Fruit fly (Drosophila melanogaster) whole organism, embryonic: ENCODE measurements around the gene Catsup.

ENCODE experiments used
- Aef1 ChIP-seq: fragments of 200-800 bp; sonication (Bioruptor generic); IDR thresholded peaks from 3 replicates; pipeline ENCODE4 v1.3.6; 2022; ENCODE audit warnings: missing biosample characterization, missing genetic modification characterization
- Atf-2 ChIP-seq: fragments of 200-800 bp; sonication (Bioruptor generic); optimal IDR thresholded peaks from 2 replicates; lab custom pipeline; 2016; ENCODE audit warnings: missing biosample characterization, missing genetic modification characterization
- CG10543 ChIP-seq: fragments of 200-800 bp; sonication (Bioruptor generic); optimal IDR thresholded peaks from 3 replicates; lab custom pipeline; 2017; ENCODE audit warnings: missing biosample characterization, mild to moderate bottlenecking, missing genetic modification characterization, moderate library complexity
- CG11247 ChIP-seq: fragments of 200-800 bp; sonication (Bioruptor generic); IDR thresholded peaks from 2 replicates; pipeline ENCODE4 v1.3.6; 2022; ENCODE audit warnings: missing biosample characterization, missing genetic modification characterization
- CG13296 ChIP-seq: fragments of 200-800 bp; sonication (Bioruptor generic); optimal IDR thresholded peaks from 3 replicates; lab custom pipeline; 2018; ENCODE audit warnings: missing biosample characterization, mild to moderate bottlenecking, missing genetic modification characterization
- CG13424 ChIP-seq: fragments of 200-800 bp; sonication (Bioruptor generic); optimal IDR thresholded peaks from 2 replicates; lab custom pipeline; 2019; ENCODE audit warnings: missing biosample characterization, mild to moderate bottlenecking, missing genetic modification characterization, moderate library complexity
- CG1602 ChIP-seq: fragments of 200-800 bp; sonication (Bioruptor generic); optimal IDR thresholded peaks from 3 replicates; lab custom pipeline; 2016; ENCODE audit warnings: missing biosample characterization, missing genetic modification characterization
- CG17385 ChIP-seq: fragments of 200-800 bp; sonication (Bioruptor generic); optimal IDR thresholded peaks from 3 replicates; lab custom pipeline; 2018; ENCODE audit warnings: missing biosample characterization, mild to moderate bottlenecking, missing genetic modification characterization
- CG17829 ChIP-seq: fragments of 200-800 bp; optimal IDR thresholded peaks from 2 replicates; lab custom pipeline; 2019; ENCODE audit warnings: missing biosample characterization, mild to moderate bottlenecking, missing genetic modification characterization, moderate library complexity
- CG17912 ChIP-seq: fragments of 200-800 bp; sonication (Bioruptor generic); optimal IDR thresholded peaks from 2 replicates; lab custom pipeline; 2018; ENCODE audit warnings: missing biosample characterization, mild to moderate bottlenecking, missing genetic modification characterization
- CG18599 ChIP-seq: fragments of 200-800 bp; sonication (Bioruptor generic); optimal IDR thresholded peaks from 3 replicates; lab custom pipeline; 2017; ENCODE audit warnings: missing biosample characterization, missing genetic modification characterization, mild to moderate bottlenecking, moderate library complexity, missing genetic modification reagents
- CG30431 ChIP-seq: fragments of 200-800 bp; sonication (Bioruptor generic); optimal IDR thresholded peaks from 2 replicates; lab custom pipeline; 2017; ENCODE audit warnings: missing biosample characterization, missing genetic modification characterization
- CG3065 ChIP-seq: fragments of 200-800 bp; sonication (Bioruptor generic); optimal IDR thresholded peaks from 2 replicates; lab custom pipeline; 2016; ENCODE audit warnings: missing biosample characterization, missing genetic modification characterization
- CG5180 ChIP-seq: fragments of 200-800 bp; sonication (Bioruptor generic); optimal IDR thresholded peaks from 3 replicates; lab custom pipeline; 2017; ENCODE audit warnings: missing biosample characterization, missing genetic modification characterization, mild to moderate bottlenecking, moderate library complexity, missing genetic modification reagents
- CG6272 ChIP-seq: fragments of 200-800 bp; sonication (Bioruptor generic); IDR thresholded peaks from 2 replicates; pipeline ENCODE4 v1.3.6; 2022; ENCODE audit warnings: missing biosample characterization, missing genetic modification characterization
- CG6654 ChIP-seq: fragments of 200-800 bp; sonication (Bioruptor generic); optimal IDR thresholded peaks from 2 replicates; lab custom pipeline; 2017; ENCODE audit warnings: missing biosample characterization, mild to moderate bottlenecking, missing genetic modification characterization
- CG8388 ChIP-seq: fragments of 200-800 bp; sonication (Bioruptor generic); optimal IDR thresholded peaks from 2 replicates; lab custom pipeline; 2019; ENCODE audit warnings: missing biosample characterization, mild to moderate bottlenecking, missing genetic modification characterization, moderate library complexity
- CG8765 ChIP-seq: fragments of 200-800 bp; sonication (Bioruptor generic); IDR thresholded peaks from 2 replicates; pipeline ENCODE4 v1.3.6; 2022; ENCODE audit warnings: missing biosample characterization, missing genetic modification characterization
- CG9609 ChIP-seq: fragments of 200-800 bp; sonication (Bioruptor generic); optimal IDR thresholded peaks from 3 replicates; lab custom pipeline; 2016; ENCODE audit warnings: missing biosample characterization, missing genetic modification characterization
- Dip3 ChIP-seq: fragments of 200-800 bp; sonication (Bioruptor generic); optimal IDR thresholded peaks from 3 replicates; lab custom pipeline; 2016; ENCODE audit warnings: missing biosample characterization, missing genetic modification characterization
- H2.0 ChIP-seq: fragments of 200-800 bp; sonication (Bioruptor generic); IDR thresholded peaks from 2 replicates; pipeline ENCODE4 v1.3.6; 2022; ENCODE audit warnings: missing biosample characterization, missing genetic modification characterization
- HLH4C ChIP-seq: fragments of 200-800 bp; sonication (Bioruptor generic); IDR thresholded peaks from 3 replicates; pipeline ENCODE4 v1.3.6; 2022; ENCODE audit warnings: missing biosample characterization, missing genetic modification characterization; ENCODE audit not compliant: partially characterized antibody
- Jarid2 ChIP-seq: fragments of 200-800 bp; sonication (Bioruptor generic); optimal IDR thresholded peaks from 3 replicates; lab custom pipeline; 2017; ENCODE audit warnings: mild to moderate bottlenecking, missing biosample characterization, missing genetic modification reagents, missing genetic modification characterization
- Lhr ChIP-seq: fragments of 200-800 bp; sonication (Bioruptor generic); optimal IDR thresholded peaks from 3 replicates; lab custom pipeline; 2017; ENCODE audit warnings: mild to moderate bottlenecking, missing biosample characterization, missing genetic modification reagents, missing genetic modification characterization
- MBD-R2 ChIP-seq: fragments of 200-800 bp; sonication (Bioruptor generic); IDR thresholded peaks from 2 replicates; pipeline ENCODE4 v1.3.6; 2022; ENCODE audit warnings: missing biosample characterization, missing genetic modification characterization
- Mad ChIP-seq: fragments of 200-800 bp; sonication (Bioruptor generic); optimal IDR thresholded peaks from 2 replicates; lab custom pipeline; 2016; ENCODE audit warnings: missing biosample characterization, missing genetic modification characterization
- NC2α ChIP-seq: fragments of 200-800 bp; sonication (Bioruptor generic); optimal IDR thresholded peaks from 2 replicates; lab custom pipeline; 2016; ENCODE audit warnings: missing biosample characterization, missing genetic modification characterization
- Oaz ChIP-seq: fragments of 200-800 bp; sonication (Bioruptor generic); IDR thresholded peaks from 2 replicates; pipeline ENCODE4 v1.3.6; 2022; ENCODE audit warnings: missing biosample characterization, missing genetic modification characterization
- Sry-β ChIP-seq: fragments of 200-800 bp; sonication (Bioruptor generic); optimal IDR thresholded peaks from 2 replicates; lab custom pipeline; 2018; ENCODE audit warnings: missing biosample characterization, mild to moderate bottlenecking, missing genetic modification characterization, moderate library complexity
- Trl ChIP-seq, 3 experiments: fragments of >200 bp in 2 of 3; fragments of 200-800 bp in 1 of 3; sonication (Bioruptor generic) in 1 of 3; optimal IDR thresholded peaks; 2 replicates in 1 of 3; 3 replicates in 2 of 3; lab custom pipeline; 2016 to 2017; ENCODE audit warnings: missing biosample characterization in 1 of 3, missing genetic modification characterization in 1 of 3
- Vsx1 ChIP-seq: fragments of 200-800 bp; sonication (Bioruptor generic); optimal IDR thresholded peaks from 2 replicates; lab custom pipeline; 2017; ENCODE audit warnings: missing biosample characterization, mild to moderate bottlenecking, missing genetic modification characterization, missing genetic modification reagents
- ap ChIP-seq: fragments of 200-800 bp; sonication (Bioruptor generic); IDR thresholded peaks from 2 replicates; pipeline ENCODE4 v1.3.6; 2022; ENCODE audit warnings: missing biosample characterization, missing genetic modification characterization
- ara ChIP-seq: fragments of 200-800 bp; sonication (Bioruptor generic); IDR thresholded peaks from 2 replicates; pipeline ENCODE4 v1.3.6; 2022; ENCODE audit warnings: missing biosample characterization, missing genetic modification characterization
- az2 ChIP-seq: fragments of 200-800 bp; sonication (Bioruptor generic); optimal IDR thresholded peaks from 3 replicates; lab custom pipeline; 2016; ENCODE audit warnings: missing biosample characterization, missing genetic modification characterization
- bab2 ChIP-seq: fragments of 200-800 bp; sonication (Bioruptor generic); optimal IDR thresholded peaks from 2 replicates; lab custom pipeline; 2016; ENCODE audit warnings: missing biosample characterization, missing genetic modification characterization
- cad ChIP-seq: fragments of >200 bp; optimal IDR thresholded peaks from 2 replicates; lab custom pipeline; 2017; ENCODE audit warnings: missing biosample characterization, missing genetic modification characterization
- chif ChIP-seq, 2 experiments: fragments of 200-800 bp; sonication (Bioruptor generic); optimal IDR thresholded peaks; 3 replicates each; lab custom pipeline; 2016; ENCODE audit warnings: missing biosample characterization in 2 of 2, missing genetic modification characterization in 2 of 2
- dm ChIP-seq: fragments of 200-800 bp; sonication (Bioruptor generic); optimal IDR thresholded peaks from 3 replicates; lab custom pipeline; 2016; ENCODE audit warnings: missing biosample characterization, missing genetic modification characterization
- eve ChIP-seq, 2 experiments: fragments of >200 bp; optimal IDR thresholded peaks; 2 replicates each; lab custom pipeline; 2017; ENCODE audit warnings: missing biosample characterization in 2 of 2, missing genetic modification characterization in 2 of 2
- exex ChIP-seq: fragments of 200-800 bp; sonication (Bioruptor generic); optimal IDR thresholded peaks from 4 replicates; lab custom pipeline; 2018; ENCODE audit warnings: missing biosample characterization, mild to moderate bottlenecking, missing genetic modification characterization, moderate library complexity
- fd96Cb ChIP-seq: fragments of 200-800 bp; sonication (Bioruptor generic); optimal IDR thresholded peaks from 2 replicates; lab custom pipeline; 2018; ENCODE audit warnings: missing biosample characterization, mild to moderate bottlenecking, missing genetic modification characterization, moderate library complexity
- ftz-f1 ChIP-seq: fragments of 200-800 bp; sonication (Bioruptor generic); optimal IDR thresholded peaks from 2 replicates; lab custom pipeline; 2016; ENCODE audit warnings: missing biosample characterization, missing genetic modification characterization
- gsb ChIP-seq: fragments of 200-800 bp; sonication (Bioruptor generic); IDR thresholded peaks from 2 replicates; pipeline ENCODE4 v1.3.6; 2022; ENCODE audit warnings: missing biosample characterization, missing genetic modification characterization
- nerfin-2 ChIP-seq: fragments of 200-800 bp; sonication (Bioruptor generic); IDR thresholded peaks from 2 replicates; pipeline ENCODE4 v1.3.6; 2022; ENCODE audit warnings: missing biosample characterization, missing genetic modification characterization; ENCODE audit not compliant: partially characterized antibody
- rib ChIP-seq: fragments of 200-800 bp; sonication (Bioruptor generic); IDR thresholded peaks from 2 replicates; pipeline ENCODE4 v1.3.6; 2022; ENCODE audit warnings: missing biosample characterization, missing genetic modification characterization
- sim ChIP-seq: fragments of 200-800 bp; sonication (Bioruptor generic); IDR thresholded peaks from 2 replicates; pipeline ENCODE4 v1.3.6; 2022; ENCODE audit warnings: missing biosample characterization, missing genetic modification characterization
- toy ChIP-seq: fragments of 200-800 bp; sonication (Bioruptor generic); IDR thresholded peaks from 2 replicates; pipeline ENCODE4 v1.3.6; 2022; ENCODE audit warnings: missing biosample characterization, missing genetic modification characterization
- wdn ChIP-seq: fragments of 200-800 bp; sonication (Bioruptor generic); IDR thresholded peaks from 2 replicates; pipeline ENCODE4 v1.3.6; 2022; ENCODE audit warnings: missing biosample characterization, missing genetic modification characterization
- wor ChIP-seq: fragments of 200-800 bp; sonication (Bioruptor generic); IDR thresholded peaks from 2 replicates; pipeline ENCODE4 v1.3.6; 2022; ENCODE audit warnings: missing biosample characterization, missing genetic modification characterization

Catsup gene

dm6 chr2L:19011895-19012645 is 29.6 kb upstream of the Catsup start (continued):
- peak; percentile 67 for TF ChIP-seq CG17829 (tag; lab: Kevin White, UChicago)
- TF ChIP-seq bab2 (GFP tag; lab: Kevin White, UChicago), result peak; percentile 86
- peak; percentile 59 for TF ChIP-seq CG8388 (GFP tag; lab: Kevin White, UChicago)
- peak; percentile 16 for TF ChIP-seq Lhr (GFP tag; lab: Kevin White, UChicago)
- no peak for TF ChIP-seq ftz-f1 (GFP tag; lab: Kevin White, UChicago)
- TF ChIP-seq wdn (GFP tag; lab: Robert Waterston, UW), result 0 out of 2 replicates have a peak, but pooled peaks have one; percentile 43
- TF ChIP-seq CG3065, result no peak
- peak; percentile 58 to 73 for TF ChIP-seq chif (GFP tag; optimal IDR thresholded peaks at IDR 0.05; lab: Kevin White, UChicago)
- no peak for TF ChIP-seq eve (GFP tag; optimal IDR thresholded peaks at IDR 0.05; lab: Kevin White, UChicago)
- TF ChIP-seq cad, result no peak
- TF ChIP-seq az2 (GFP tag; lab: Kevin White, UChicago), result peak; percentile 72
- no peak for TF ChIP-seq Sry-β (GFP tag; lab: Kevin White, UChicago)
- peak; percentile 96 for TF ChIP-seq CG18599 (GFP tag; lab: Kevin White, UChicago)
- peak; percentile 81 for TF ChIP-seq H2.0 (GFP tag; lab: Robert Waterston, UW)
- TF ChIP-seq ap (GFP tag; lab: Robert Waterston, UW), result peak; percentile 72
- TF ChIP-seq CG8765, result peak; percentile 27; the same call in 1 of the 2 replicates
- TF ChIP-seq NC2α (GFP tag; lab: Kevin White, UChicago), result peak; percentile 46
- TF ChIP-seq CG17385, result peak; percentile 79
- TF ChIP-seq Jarid2 (GFP tag; lab: Kevin White, UChicago), result peak; percentile 28
- TF ChIP-seq CG1602 (GFP tag; lab: Kevin White, UChicago), result peak; percentile 67
- peak; percentile 74 for TF ChIP-seq wor (GFP tag; lab: Robert Waterston, UW)
- peak; percentile 43 for TF ChIP-seq CG30431 (GFP tag; lab: Kevin White, UChicago)
- peak; percentile 75 for TF ChIP-seq fd96Cb
- TF ChIP-seq Oaz (GFP tag; lab: Robert Waterston, UW), result peak; percentile 83
- peak; percentile 81 for TF ChIP-seq CG11247 (GFP tag; lab: Robert Waterston, UW)
- no peak for TF ChIP-seq rib (GFP tag; lab: Robert Waterston, UW)
- TF ChIP-seq gsb, result peak; percentile 67
- peak; percentile 83 for TF ChIP-seq CG9609 (GFP tag; lab: Kevin White, UChicago)
- TF ChIP-seq CG6272 (GFP tag; lab: Robert Waterston, UW), result peak; percentile 78
- no peak for TF ChIP-seq Trl (optimal IDR thresholded peaks at IDR 0.05; lab: Kevin White, UChicago)
- TF ChIP-seq Trl (GFP tag; optimal IDR thresholded peaks at IDR 0.05; lab: Kevin White, UChicago), result peak; percentile 77
- peak; percentile 21 for TF ChIP-seq Vsx1 (GFP tag; lab: Kevin White, UChicago)
- TF ChIP-seq CG5180 (GFP tag; lab: Kevin White, UChicago), result peak; percentile 65
- peak; percentile 85 for TF ChIP-seq Aef1 (GFP tag; lab: Robert Waterston, UW)
- TF ChIP-seq sim, result peak; percentile 58; the same call in 1 of the 2 replicates
- peak; percentile 53 for TF ChIP-seq exex (tag; lab: Kevin White, UChicago)
- TF ChIP-seq MBD-R2 (GFP tag; lab: Robert Waterston, UW), result peak; percentile 41; the same call in 1 of the 2 replicates
- TF ChIP-seq CG13296 (GFP tag; lab: Kevin White, UChicago), result peak; percentile 69
- TF ChIP-seq CG13424 (tag; lab: Kevin White, UChicago), result peak; percentile 80
- TF ChIP-seq Atf-2 (GFP tag; lab: Kevin White, UChicago), result peak; percentile 76
- TF ChIP-seq ara (GFP tag; lab: Robert Waterston, UW), result peak; percentile 80
- TF ChIP-seq Mad (GFP tag; lab: Kevin White, UChicago), result peak; percentile 56
- peak; percentile 16 for TF ChIP-seq CG6654
- peak; percentile 73 for TF ChIP-seq CG10543 (GFP tag; lab: Kevin White, UChicago)
- peak; percentile 54 for TF ChIP-seq dm (GFP tag; lab: Kevin White, UChicago)
- TF ChIP-seq toy, result 0 out of 2 replicates have a peak, but pooled peaks have one; percentile 44
- TF ChIP-seq nerfin-2, result no peak
- TF ChIP-seq Dip3 (GFP tag; lab: Kevin White, UChicago), result peak; percentile 82
- no peak for TF ChIP-seq CG17912 (GFP tag; lab: Kevin White, UChicago)
- no peak for TF ChIP-seq HLH4C
